Fruit fly (Drosophila melanogaster) whole organism, wandering third instar larva: Measurements from ENCODE around the gene sosie.
A peak's percentile ranks its signal among the peaks of the same experiment; 100 is the strongest.

Experiments used
- Abd-B ChIP-seq: fragments of >200 bp; optimal IDR thresholded peaks from 2 replicates; lab custom pipeline; 2017; ENCODE audit warnings: missing biosample characterization, missing genetic modification characterization
- CrebA ChIP-seq: fragments of 200-800 bp; sonication (Bioruptor generic); optimal IDR thresholded peaks from 2 replicates; lab custom pipeline; 2016; ENCODE audit warnings: missing biosample characterization, mild to moderate bottlenecking, missing genetic modification characterization, borderline replicate concordance
- Dif ChIP-seq: fragments of 200-275, 200-300 bp; sonication (Bioruptor generic); optimal IDR thresholded peaks from 2 replicates; lab custom pipeline; 2018; ENCODE audit warnings: missing biosample characterization, missing genetic modification characterization; ENCODE audit not compliant: partially characterized antibody
- OdsH ChIP-seq: fragments of 200-800 bp; sonication (Bioruptor generic); optimal IDR thresholded peaks from 2 replicates; lab custom pipeline; 2016; ENCODE audit warnings: missing biosample characterization, mild to moderate bottlenecking, missing genetic modification characterization
- Rel ChIP-seq, 2 experiments: fragments of 200-800 bp; sonication (Bioruptor generic) in 1 of 2; optimal IDR thresholded peaks; 2 replicates in 1 of 2; 3 replicates in 1 of 2; lab custom pipeline; 2016 to 2019; ENCODE audit warnings: mild to moderate bottlenecking in 2 of 2, missing biosample characterization in 2 of 2, missing genetic modification characterization in 2 of 2, moderate library complexity in 1 of 2
- brk ChIP-seq: fragments of 200-800 bp; sonication (Bioruptor generic); optimal IDR thresholded peaks from 2 replicates; lab custom pipeline; 2016; ENCODE audit warnings: missing biosample characterization, mild to moderate bottlenecking, missing genetic modification characterization
- ey ChIP-seq: fragments of 200-800 bp; sonication (Bioruptor generic); optimal IDR thresholded peaks from 2 replicates; lab custom pipeline; 2016; ENCODE audit warnings: missing biosample characterization, missing genetic modification characterization
- h ChIP-seq: fragments of 200-800 bp; sonication (Bioruptor generic); optimal IDR thresholded peaks from 3 replicates; lab custom pipeline; 2016; ENCODE audit warnings: missing biosample characterization, mild to moderate bottlenecking, missing genetic modification characterization
- jim ChIP-seq: fragments of 175-275, 200-325 bp; sonication (Bioruptor generic); optimal IDR thresholded peaks from 2 replicates; lab custom pipeline; 2016; ENCODE audit warnings: missing biosample characterization, mild to moderate bottlenecking, missing genetic modification characterization
- psq ChIP-seq: fragments of 200-800 bp; sonication (Bioruptor generic); optimal IDR thresholded peaks from 3 replicates; lab custom pipeline; 2017; ENCODE audit warnings: missing biosample characterization, mild to moderate bottlenecking, missing genetic modification characterization, moderate library complexity
- rgr ChIP-seq: fragments of 200-800 bp; sonication (Bioruptor generic); optimal IDR thresholded peaks from 3 replicates; lab custom pipeline; 2016; ENCODE audit warnings: missing biosample characterization, mild to moderate bottlenecking, missing genetic modification characterization
- sage ChIP-seq: fragments of 200-800 bp; sonication (Bioruptor generic); optimal IDR thresholded peaks from 2 replicates; lab custom pipeline; 2016; ENCODE audit warnings: missing biosample characterization, mild to moderate bottlenecking, missing genetic modification characterization
- usp ChIP-seq: fragments of >200 bp; optimal IDR thresholded peaks from 2 replicates; lab custom pipeline; 2017; ENCODE audit warnings: missing biosample characterization, missing genetic modification characterization

DNA sequence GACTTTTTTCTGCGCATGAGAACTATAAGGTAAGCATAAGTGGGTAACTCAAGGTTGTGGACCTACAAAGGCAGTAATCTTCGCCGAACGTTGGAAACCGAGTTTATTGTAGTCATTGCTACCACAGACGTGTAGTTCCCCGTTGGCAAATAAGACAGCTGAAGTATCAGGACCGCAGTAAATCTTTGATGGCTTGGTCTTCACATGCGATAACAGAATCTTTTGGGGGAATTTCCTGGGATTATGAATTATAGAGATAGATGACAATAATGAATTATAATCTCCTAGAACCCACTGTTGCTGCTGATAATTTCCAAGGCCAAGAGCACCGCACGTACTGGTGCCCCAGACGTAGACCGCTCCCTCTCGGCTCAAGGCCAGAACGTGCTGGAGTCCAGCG, 10.7 kb upstream of the sosie start:
- TF ChIP-seq sage (GFP tag; lab: Kevin White, UChicago), result no peak
- no peak for TF ChIP-seq Dif (GFP tag; lab: Kevin White, UChicago)
- TF ChIP-seq ey (GFP tag; lab: Kevin White, UChicago), result no peak
- TF ChIP-seq brk, result no peak
- no peak for TF ChIP-seq rgr
- no peak for TF ChIP-seq Abd-B (GFP tag; lab: Kevin White, UChicago)
- TF ChIP-seq psq (GFP tag; lab: Kevin White, UChicago), result no peak
- no peak for TF ChIP-seq OdsH (GFP tag; lab: Kevin White, UChicago)
- TF ChIP-seq usp (GFP tag; lab: Kevin White, UChicago), result no peak
- TF ChIP-seq CrebA (GFP tag; lab: Kevin White, UChicago), result no peak
- TF ChIP-seq Rel (GFP tag; optimal IDR thresholded peaks at IDR 0.05; lab: Kevin White, UChicago), result no peak
- peak; percentile 96 for TF ChIP-seq Rel (tag; optimal IDR thresholded peaks at IDR 0.05; lab: Kevin White, UChicago)
- no peak for TF ChIP-seq h (GFP tag; lab: Kevin White, UChicago)
- no peak for TF ChIP-seq jim (GFP tag; lab: Kevin White, UChicago)
